Worm (Caenorhabditis elegans) whole organism, young adult: ENCODE results near the gene drr-1.

ENCODE experiments used
- B0261.1 ChIP-seq: sonication (generic microtip); optimal IDR thresholded peaks from 2 replicates; lab custom pipeline; 2016; ENCODE audit warnings: mild to moderate bottlenecking, missing genetic modification characterization, moderate library complexity, missing compliant biosample characterization
- F10E7.11 ChIP-seq: sonication (generic microtip); optimal IDR thresholded peaks from 2 replicates; lab custom pipeline; 2017; ENCODE audit warnings: mild to moderate bottlenecking, missing genetic modification characterization, moderate library complexity, missing compliant biosample characterization
- F33H1.4 ChIP-seq: fragments of 200-800 bp; sonication (Bioruptor generic); IDR thresholded peaks from 2 replicates; pipeline ENCODE4 v1.3.6; 2022; ENCODE audit warnings: missing genetic modification reagents, missing genetic modification characterization, missing compliant biosample characterization
- F57A8.1 ChIP-seq: fragments of 200-800 bp; sonication (Bioruptor generic); optimal IDR thresholded peaks from 2 replicates; lab custom pipeline; 2018; ENCODE audit warnings: mild to moderate bottlenecking, missing genetic modification characterization, moderate library complexity, missing compliant biosample characterization
- T07F8.4 ChIP-seq: sonication (generic microtip); optimal IDR thresholded peaks from 2 replicates; lab custom pipeline; 2016; ENCODE audit warnings: mild to moderate bottlenecking, missing genetic modification characterization, moderate library complexity, missing compliant biosample characterization
- akir-1 ChIP-seq: fragments of 200-800 bp; sonication (Bioruptor generic); optimal IDR thresholded peaks from 2 replicates; lab custom pipeline; 2018; ENCODE audit warnings: mild to moderate bottlenecking, missing genetic modification characterization, moderate library complexity, missing compliant biosample characterization
- ama-1 ChIP-seq, 3 experiments: fragments of 150-350 bp in 1 of 3; sonication (generic microtip) in 2 of 3; optimal IDR thresholded peaks; 2 replicates each; lab custom pipeline; 2014 to 2018; ENCODE audit warnings: missing biosample characterization in 2 of 3, missing genetic modification characterization in 2 of 3, missing genetic modification reagents in 2 of 3
- atf-7 ChIP-seq: sonication (generic microtip); optimal IDR thresholded peaks from 2 replicates; lab custom pipeline; 2017; ENCODE audit warnings: mild to moderate bottlenecking, missing genetic modification characterization, missing compliant biosample characterization
- attf-5 ChIP-seq: fragments of 200-800 bp; sonication (Bioruptor generic); optimal IDR thresholded peaks from 2 replicates; lab custom pipeline; 2018; ENCODE audit warnings: mild to moderate bottlenecking, missing genetic modification characterization, missing compliant biosample characterization
- ccch-3 ChIP-seq: fragments of 200-800 bp; sonication (Bioruptor generic); optimal IDR thresholded peaks from 2 replicates; lab custom pipeline; 2018; ENCODE audit warnings: mild to moderate bottlenecking, missing genetic modification characterization, missing compliant biosample characterization
- ceh-58 ChIP-seq: fragments of 200-800 bp; sonication (Bioruptor generic); IDR thresholded peaks from 2 replicates; pipeline ENCODE4 v1.3.6; 2022; ENCODE audit warnings: missing genetic modification characterization, missing compliant biosample characterization
- ceh-91 ChIP-seq: fragments of 200-800 bp; sonication (Bioruptor generic); IDR thresholded peaks from 2 replicates; pipeline ENCODE4 v1.3.6; 2022; ENCODE audit warnings: missing genetic modification reagents, missing genetic modification characterization, missing compliant biosample characterization
- chd-7 ChIP-seq: sonication (generic microtip); optimal IDR thresholded peaks from 2 replicates; lab custom pipeline; 2016; ENCODE audit warnings: mild to moderate bottlenecking, missing genetic modification characterization, moderate library complexity, missing compliant biosample characterization
- dpl-1 ChIP-seq: fragments of 150-350 bp; optimal IDR thresholded peaks from 2 replicates; lab custom pipeline; 2014; ENCODE audit warnings: missing biosample characterization, missing genetic modification reagents, missing genetic modification characterization
- egl-44 ChIP-seq: fragments of 200-800 bp; sonication (Bioruptor generic); IDR thresholded peaks from 2 replicates; pipeline ENCODE4 v1.3.6; 2022; ENCODE audit warnings: missing genetic modification reagents, missing genetic modification characterization, missing compliant biosample characterization
- ekl-4 ChIP-seq: fragments of 200-800 bp; sonication (Bioruptor generic); IDR thresholded peaks from 2 replicates; pipeline ENCODE4 v1.3.6; 2022; ENCODE audit warnings: missing genetic modification reagents, missing genetic modification characterization, missing compliant biosample characterization
- gei-17 ChIP-seq: fragments of 200-800 bp; sonication (Bioruptor generic); optimal IDR thresholded peaks from 2 replicates; lab custom pipeline; 2018; ENCODE audit warnings: mild to moderate bottlenecking, missing genetic modification characterization, missing compliant biosample characterization
- hmg-20 ChIP-seq: fragments of 200-800 bp; sonication (Bioruptor generic); IDR thresholded peaks from 2 replicates; pipeline ENCODE4 v1.3.6; 2022; ENCODE audit warnings: missing genetic modification reagents, missing genetic modification characterization, missing compliant biosample characterization
- lsl-1 ChIP-seq: fragments of 200-800 bp; sonication (Bioruptor generic); optimal IDR thresholded peaks from 2 replicates; lab custom pipeline; 2018; ENCODE audit warnings: mild to moderate bottlenecking, missing genetic modification characterization, moderate library complexity, missing compliant biosample characterization
- mcd-1 ChIP-seq: fragments of 200-800 bp; sonication (Bioruptor generic); IDR thresholded peaks from 2 replicates; pipeline ENCODE4 v1.3.6; 2022; ENCODE audit warnings: missing genetic modification reagents, missing genetic modification characterization, missing compliant biosample characterization
- nhr-179 ChIP-seq: sonication (generic microtip); optimal IDR thresholded peaks from 2 replicates; lab custom pipeline; 2016; ENCODE audit warnings: mild to moderate bottlenecking, missing genetic modification characterization, missing compliant biosample characterization
- nhr-27 ChIP-seq: fragments of 200-800 bp; sonication (Bioruptor generic); optimal IDR thresholded peaks from 2 replicates; lab custom pipeline; 2018; ENCODE audit warnings: mild to moderate bottlenecking, missing genetic modification characterization, moderate library complexity, missing compliant biosample characterization
- nhr-80 ChIP-seq: sonication (generic microtip); optimal IDR thresholded peaks from 2 replicates; lab custom pipeline; 2016; ENCODE audit warnings: missing genetic modification characterization, missing compliant biosample characterization
- pbrm-1 ChIP-seq: fragments of 200-800 bp; sonication (Bioruptor generic); IDR thresholded peaks from 2 replicates; pipeline ENCODE4 v1.3.6; 2022; ENCODE audit warnings: missing genetic modification reagents, missing genetic modification characterization, missing compliant biosample characterization
- rpc-1 ChIP-seq, 2 experiments: fragments of 150-350 bp in 1 of 2; sonication (generic microtip) in 1 of 2; optimal IDR thresholded peaks; 2 replicates each; lab custom pipeline; 2014 to 2018; ENCODE audit warnings: missing biosample characterization in 1 of 2, missing genetic modification characterization in 1 of 2, missing genetic modification reagents in 1 of 2, missing genotype in 1 of 2
- sea-2 ChIP-seq: fragments of 200-800 bp; sonication (Bioruptor generic); IDR thresholded peaks from 2 replicates; pipeline ENCODE4 v1.3.6; 2022; ENCODE audit warnings: missing genetic modification characterization, missing compliant biosample characterization
- snpc-3.4 ChIP-seq: sonication (generic microtip); optimal IDR thresholded peaks from 2 replicates; lab custom pipeline; 2017; ENCODE audit warnings: missing genetic modification characterization, mild to moderate bottlenecking, missing compliant biosample characterization, antibody characterized with exemption, moderate library complexity, missing genotype, missing genetic modification reagents
- somi-1 ChIP-seq: fragments of 200-800 bp; sonication (Bioruptor generic); optimal IDR thresholded peaks from 2 replicates; lab custom pipeline; 2018; ENCODE audit warnings: mild to moderate bottlenecking, missing genetic modification characterization, missing compliant biosample characterization
- zfh-2 ChIP-seq: fragments of 200-800 bp; sonication (Bioruptor generic); conservative IDR thresholded peaks from 2 replicates; pipeline ENCODE4 v1.3.6; 2022; ENCODE audit warnings: missing genetic modification reagents, missing genetic modification characterization, missing compliant biosample characterization
- ztf-6 ChIP-seq: fragments of 200-800 bp; sonication (Bioruptor generic); IDR thresholded peaks from 2 replicates; pipeline ENCODE4 v1.3.6; 2022; ENCODE audit warnings: missing genetic modification reagents, missing genetic modification characterization, missing compliant biosample characterization

Gene drr-1

DNA sequence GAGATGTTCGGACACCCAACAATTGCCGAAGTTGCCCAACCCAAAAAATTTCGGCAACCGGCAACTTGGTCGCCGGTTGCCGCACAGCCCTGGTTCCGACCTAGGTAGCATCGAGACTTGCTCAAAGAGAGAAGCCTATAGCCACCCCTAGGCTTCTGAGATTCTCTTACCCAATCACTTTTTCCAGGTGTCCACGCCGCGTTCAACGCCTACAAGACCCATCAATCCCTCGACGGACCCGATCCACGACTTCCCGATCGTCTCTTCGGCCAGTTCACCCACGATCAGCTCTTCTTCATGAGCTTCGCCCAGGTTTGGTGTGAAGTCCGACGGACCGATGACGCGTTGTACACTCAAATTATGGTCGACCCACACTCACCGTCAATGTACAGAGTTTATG, 20.1 kb upstream of the drr-1 start:
- TF ChIP-seq B0261.1 (tag; lab: Kevin White, UChicago) = no peak
- peak; percentile 55; the same call in 1 of the 2 replicates for TF ChIP-seq zfh-2 (GFP tag; lab: Robert Waterston, UW)

DNA sequence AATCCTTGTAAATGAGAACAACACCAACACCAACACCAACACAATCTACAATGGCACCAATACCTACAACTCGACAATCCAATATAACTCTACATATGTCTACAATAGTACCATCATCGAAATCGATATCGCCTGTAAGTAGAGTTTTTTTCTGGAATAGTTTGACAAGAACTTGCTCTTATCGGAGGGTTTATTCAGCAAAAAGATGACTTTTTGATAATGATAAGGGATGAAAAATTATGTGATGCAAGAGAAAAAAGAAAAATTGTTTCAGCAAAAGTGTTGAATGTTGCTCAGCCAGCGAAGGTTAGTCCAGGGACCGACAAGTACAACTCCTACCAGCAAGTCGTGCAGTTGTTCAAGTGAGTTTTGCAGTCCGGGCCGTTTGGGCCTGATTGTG, 12.9 kb upstream of the drr-1 start:
- TF ChIP-seq ama-1 (optimal IDR thresholded peaks at IDR 0.05; lab: Kevin White, UChicago) (no peak), ama-1 (GFP tag; optimal IDR thresholded peaks at IDR 0.05; lab: Kevin White, UChicago) (no peak), nhr-80 (tag; lab: Kevin White, UChicago) (peak; percentile 42), gei-17 (no peak), snpc-3.4 (tag; lab: Kevin White, UChicago) (no peak)

DNA sequence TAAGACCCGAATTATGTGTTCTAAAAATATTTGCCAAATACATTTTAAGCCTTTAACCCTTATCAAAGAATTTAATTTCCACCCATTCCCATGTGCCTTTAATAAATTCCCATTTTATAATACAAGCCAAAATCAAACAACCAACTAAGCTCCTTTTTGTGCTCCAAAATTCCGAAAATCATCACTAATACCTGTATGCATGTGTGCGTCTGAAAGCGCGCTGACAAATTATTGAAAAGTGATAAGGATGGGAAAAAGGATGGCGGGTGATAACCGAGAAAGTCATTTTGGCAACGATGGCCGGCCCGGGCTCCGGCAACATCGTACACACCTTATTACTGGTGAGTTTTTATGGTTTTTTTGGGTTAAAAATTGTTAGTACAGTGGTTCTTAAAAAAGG, 11.8 kb upstream of the drr-1 start, which contains the start of gene nep-17:
TSS of gene nep-17 (plus strand) at position 285 of the 400 bp plus-strand sequence.
- TF ChIP-seq nhr-80 (tag; lab: Kevin White, UChicago) = peak; percentile 68
- no peak for TF ChIP-seq F10E7.11
- TF ChIP-seq pbrm-1 (GFP tag; lab: Robert Waterston, UW) = no peak

DNA sequence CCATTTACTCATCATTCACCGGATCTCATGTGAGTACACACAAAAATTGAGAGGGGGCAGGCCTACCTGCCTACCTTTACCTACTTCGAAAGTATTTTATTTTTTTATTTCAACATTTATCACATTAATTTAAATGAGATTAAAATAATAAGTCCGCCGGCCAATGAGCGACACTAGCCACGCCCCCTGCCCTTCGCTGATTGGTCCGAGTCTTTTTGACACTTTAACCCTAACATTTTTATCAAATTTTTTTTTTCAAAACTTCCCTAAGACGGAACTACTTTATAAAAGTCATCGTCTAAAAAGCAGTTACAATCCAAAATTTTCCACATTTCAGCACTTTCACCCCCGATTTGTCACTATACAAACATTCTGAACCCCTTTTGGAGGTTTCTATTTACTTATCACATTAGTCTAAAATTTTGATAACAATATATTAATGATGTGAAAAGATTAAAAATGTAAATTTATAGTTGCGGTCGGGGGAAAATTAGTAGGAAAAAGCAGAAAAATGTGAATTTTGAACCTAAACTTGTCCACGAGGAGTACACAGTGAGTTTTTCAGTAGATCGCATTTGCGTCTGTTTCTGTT, 10.4 kb upstream of the drr-1 start:
- TF ChIP-seq nhr-80 (tag; lab: Kevin White, UChicago) (peak; percentile 9), ceh-91 (GFP tag; lab: Robert Waterston, UW) (no peak)
- TF ChIP-seq, all 124 proteins: peak for 1

DNA sequence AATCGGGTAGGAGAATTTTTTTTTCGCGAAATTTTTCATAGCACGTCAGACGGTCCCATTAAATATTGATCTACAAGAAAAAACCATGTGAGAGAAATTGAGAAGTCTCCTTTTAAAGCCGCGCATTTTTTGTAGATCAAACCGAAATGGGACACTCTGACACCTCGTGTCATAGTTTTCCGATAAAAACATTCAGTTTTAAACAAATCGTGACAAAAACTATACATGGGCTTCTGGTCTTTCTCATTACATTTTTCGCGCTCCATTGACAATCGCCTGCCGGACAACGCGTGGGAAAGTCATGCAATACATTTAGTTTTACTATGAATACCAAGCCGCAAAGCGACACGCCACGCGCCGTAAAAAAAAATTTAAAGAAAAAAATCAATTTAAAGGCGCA, 9.7 kb upstream of the drr-1 start:
- TF ChIP-seq akir-1 (GFP tag; lab: Kevin White, UChicago) = no peak
- TF ChIP-seq snpc-3.4 (tag; lab: Kevin White, UChicago) = no peak
- TF ChIP-seq ccch-3 (GFP tag; lab: Kevin White, UChicago) = no peak
- TF ChIP-seq mcd-1 = no peak
- TF ChIP-seq chd-7 (tag; lab: Kevin White, UChicago) = no peak
- no peak for TF ChIP-seq ztf-6 (GFP tag; lab: Robert Waterston, UW)

DNA sequence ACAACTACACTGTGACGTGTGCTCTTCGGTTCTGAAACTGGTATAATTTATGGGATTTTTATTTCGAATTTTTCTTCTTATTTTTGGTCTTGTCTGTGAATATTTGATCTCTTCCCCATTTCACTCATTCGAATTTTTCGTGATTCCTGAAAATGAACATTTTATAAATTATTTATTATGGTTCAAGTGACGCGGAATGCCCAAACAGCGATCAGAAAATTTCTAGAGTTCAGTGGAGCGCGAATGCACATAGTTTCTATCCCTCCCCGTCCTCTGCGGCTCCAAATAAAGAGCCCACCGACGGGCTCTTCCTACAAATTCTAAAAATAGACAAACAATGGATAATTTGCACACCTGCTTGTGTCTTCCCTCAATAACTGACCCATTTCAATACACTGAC, 8.0 kb upstream of the drr-1 start, which contains the start of gene F54F11.1:
TSS of gene F54F11.1 (plus strand) at position 301 of the 400 bp plus-strand sequence.
- no peak for TF ChIP-seq rpc-1 (optimal IDR thresholded peaks at IDR 0.05; lab: Kevin White, UChicago)
- TF ChIP-seq rpc-1 (tag; optimal IDR thresholded peaks at IDR 0.05; lab: Kevin White, UChicago) = no peak
- TF ChIP-seq dpl-1 (GFP tag; lab: Kevin White, UChicago) = no peak
- TF ChIP-seq F33H1.4 (GFP tag; lab: Robert Waterston, UW) = no peak
- no peak for TF ChIP-seq sea-2 (GFP tag; lab: Robert Waterston, UW)
- no peak for TF ChIP-seq F57A8.1 (GFP tag; lab: Kevin White, UChicago)
- no peak for TF ChIP-seq somi-1 (GFP tag; lab: Kevin White, UChicago)
- no peak for TF ChIP-seq ceh-58 (GFP tag; lab: Robert Waterston, UW)
- no peak for TF ChIP-seq lsl-1 (GFP tag; lab: Kevin White, UChicago)
- TF ChIP-seq atf-7 (tag; lab: Kevin White, UChicago) = no peak
- TF ChIP-seq hmg-20 (GFP tag; lab: Robert Waterston, UW) = no peak
- TF ChIP-seq, all 124 proteins: peak for 0

DNA sequence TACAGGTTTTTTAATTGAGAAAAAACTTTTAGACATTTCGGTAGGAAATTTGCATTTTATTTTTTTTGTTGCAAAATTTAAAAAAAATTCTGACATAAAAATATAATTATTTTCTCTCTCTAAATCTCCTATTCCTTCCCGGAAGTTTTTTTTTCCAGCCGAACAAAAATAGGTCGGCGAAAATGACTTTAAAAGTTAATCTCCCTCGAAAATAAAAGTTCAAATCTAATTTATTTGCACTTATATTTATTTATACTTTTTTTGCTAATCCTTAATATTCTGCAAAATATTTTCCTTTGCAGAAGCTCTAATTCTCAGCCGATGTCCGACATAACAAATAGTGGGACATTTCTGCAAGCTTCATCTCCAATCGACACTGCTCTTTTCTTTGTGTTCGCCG, 5.9 kb upstream of the drr-1 start, which contains the start of gene F45H10.5:
TSS of gene F45H10.5 (plus strand) at position 301 of the 400 bp plus-strand sequence.
- TF ChIP-seq ekl-4 (GFP tag; lab: Robert Waterston, UW) = no peak
- no peak for TF ChIP-seq nhr-27 (tag; lab: Kevin White, UChicago)
- no peak for TF ChIP-seq T07F8.4
- no peak for TF ChIP-seq nhr-179 (tag; lab: Kevin White, UChicago)
- TF ChIP-seq egl-44 (GFP tag; lab: Robert Waterston, UW) = no peak
- no peak for TF ChIP-seq attf-5 (GFP tag; lab: Kevin White, UChicago)
